Worm (Caenorhabditis elegans): Measurements from ENCODE around the gene ptc-1.

ptc-1 gene

DNA sequence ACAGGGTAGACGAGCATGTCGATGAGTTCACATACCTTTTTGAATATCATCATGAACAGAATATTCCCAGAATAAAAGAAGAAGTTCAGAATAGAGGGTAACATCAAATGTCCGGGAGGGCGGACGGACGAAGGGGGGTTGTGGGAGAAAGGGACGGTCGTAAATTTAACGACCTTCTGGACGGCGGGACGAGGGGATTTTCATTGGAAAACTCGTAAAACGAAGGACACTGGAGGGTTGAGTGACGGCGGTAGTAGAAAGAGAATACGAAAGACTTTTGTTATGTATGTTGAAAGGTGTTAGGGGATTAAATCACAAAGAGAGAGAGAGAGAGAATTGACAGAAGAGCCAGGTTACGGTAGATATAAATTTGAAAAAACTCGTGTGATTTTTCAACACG is 42.4 kb upstream of the ptc-1 start:
- no peak for TF ChIP-seq hlh-30 (tag; optimal IDR thresholded peaks at IDR 0.05; ENCODE audit: insufficient read depth)
- peak; percentile 7 for TF ChIP-seq rnt-1 (tag; optimal IDR thresholded peaks at IDR 0.05)

DNA sequence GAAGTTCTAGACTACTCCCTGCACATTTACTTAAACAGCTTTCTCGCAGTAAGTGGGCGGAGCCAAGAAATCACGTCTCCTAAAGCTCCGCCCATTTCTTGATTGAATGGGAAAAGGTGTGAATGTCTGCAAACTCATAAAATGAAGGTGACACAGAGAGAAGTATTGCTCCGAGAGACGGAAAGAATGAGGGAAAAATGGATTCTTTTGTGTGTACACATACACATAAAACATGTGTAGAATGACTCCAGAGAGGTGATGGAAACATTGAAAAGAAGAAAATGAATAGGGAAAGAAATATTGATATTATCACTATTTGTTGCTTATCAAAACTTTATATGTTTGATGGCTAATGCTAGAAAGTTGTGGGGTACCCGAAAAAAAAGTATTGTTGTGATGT is 41.5 kb upstream of the ptc-1 start:
- TF ChIP-seq K09A11.1 (tag; optimal IDR thresholded peaks at IDR 0.05; ENCODE audit: insufficient read depth) = no peak
- no peak for TF ChIP-seq npax-4 (tag; optimal IDR thresholded peaks at IDR 0.05)
- no peak for TF ChIP-seq mec-3 (tag; optimal IDR thresholded peaks at IDR 0.05; ENCODE audit: borderline replicate concordance)
- TF ChIP-seq hlh-15 (tag; optimal IDR thresholded peaks at IDR 0.05) = no peak
- TF ChIP-seq ceh-14 (tag; optimal IDR thresholded peaks at IDR 0.05) = peak; percentile 3
- TF ChIP-seq lim-6 (tag; optimal IDR thresholded peaks at IDR 0.05) = no peak

- no peak for TF ChIP-seq F13H6.1 (tag; optimal IDR thresholded peaks at IDR 0.05)
- no peak for TF ChIP-seq sdc-2 (tag; optimal IDR thresholded peaks at IDR 0.05)
- no peak for TF ChIP-seq eyg-1 (tag; optimal IDR thresholded peaks at IDR 0.05)
- TF ChIP-seq ttx-3 (tag; optimal IDR thresholded peaks at IDR 0.05) = no peak
- TF ChIP-seq elt-4 (tag; optimal IDR thresholded peaks at IDR 0.05) = no peak
- TF ChIP-seq ceh-19 (GFP tag; optimal IDR thresholded peaks at IDR 0.05) = no peak
- no peak for TF ChIP-seq T23F11.4 (GFP tag; optimal IDR thresholded peaks at IDR 0.05)
- no peak for TF ChIP-seq pha-2 (tag; optimal IDR thresholded peaks at IDR 0.05)
- no peak for TF ChIP-seq odd-2 (tag; optimal IDR thresholded peaks at IDR 0.05)
- no peak for TF ChIP-seq zip-5 (tag; optimal IDR thresholded peaks at IDR 0.05)
Measured at ce11 chrII:7853679-7854078, 39.3 kb upstream of the ptc-1 start, which contains the start of gene T09A5.5. Gene T09A5.5 (minus strand): TSS chrII:7853779.

ce11 chrII:7854942-7855341 is 38.1 kb upstream of the ptc-1 start, which contains the start of gene mdt-10:
Gene mdt-10 (minus strand): TSS chrII:7855042.
- TF ChIP-seq eyg-1 (tag; optimal IDR thresholded peaks at IDR 0.05) = no peak
- TF ChIP-seq gmeb-2 (tag; optimal IDR thresholded peaks at IDR 0.05) = no peak
- TF ChIP-seq lim-6 (tag; optimal IDR thresholded peaks at IDR 0.05) = no peak
- no peak for TF ChIP-seq dve-1 (tag; optimal IDR thresholded peaks at IDR 0.05)
- TF ChIP-seq sox-4 (tag; optimal IDR thresholded peaks at IDR 0.05) = no peak
- TF ChIP-seq F13H6.1 (tag; optimal IDR thresholded peaks at IDR 0.05) = no peak
- no peak for TF ChIP-seq nhr-11 (tag; optimal IDR thresholded peaks at IDR 0.05)
- TF ChIP-seq fkh-6 (tag; optimal IDR thresholded peaks at IDR 0.05) = no peak
- TF ChIP-seq tbx-2 (tag; optimal IDR thresholded peaks at IDR 0.05) = no peak
- no peak for TF ChIP-seq ref-2 (tag; optimal IDR thresholded peaks at IDR 0.05)
- TF ChIP-seq pat-9 (tag; optimal IDR thresholded peaks at IDR 0.05) = no peak
- TF ChIP-seq elt-2 (tag; optimal IDR thresholded peaks at IDR 0.05) = no peak
- no peak for TF ChIP-seq sdc-2 (tag; optimal IDR thresholded peaks at IDR 0.05)
- TF ChIP-seq rnt-1 (tag; optimal IDR thresholded peaks at IDR 0.05) = no peak
- TF ChIP-seq sox-2 (GFP tag; IDR thresholded peaks at IDR 0.05) = no peak
- no peak for TF ChIP-seq pag-3 (tag; optimal IDR thresholded peaks at IDR 0.05; ENCODE audit: borderline replicate concordance)
- no peak for TF ChIP-seq unc-42 (tag; optimal IDR thresholded peaks at IDR 0.05)
- no peak for TF ChIP-seq dmd-4 (tag; optimal IDR thresholded peaks at IDR 0.05; ENCODE audit: borderline replicate concordance)

DNA sequence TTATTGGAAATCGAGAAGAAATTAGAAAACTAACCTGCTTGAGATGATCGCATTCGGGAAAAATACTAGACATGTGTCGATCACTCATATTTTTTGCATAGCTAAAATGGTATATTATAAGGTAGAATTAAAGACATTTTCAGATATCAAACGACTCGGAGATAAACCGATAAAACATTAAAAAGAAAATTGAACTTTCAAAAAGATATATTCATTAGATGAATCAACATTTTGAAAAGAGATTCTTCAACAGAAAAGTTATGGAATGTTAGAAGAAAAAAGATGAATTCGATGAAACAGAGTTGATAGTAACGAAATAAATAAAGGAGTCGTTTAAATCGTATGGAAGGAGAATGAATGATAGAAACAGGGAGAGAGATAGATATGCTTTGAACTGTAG is 37.4 kb upstream of the ptc-1 start, which contains the start of gene mdmh-35:
Gene mdmh-35 (minus strand): TSS at position 101 of the 400 bp plus-strand sequence.
- TF ChIP-seq ceh-19 (GFP tag; optimal IDR thresholded peaks at IDR 0.05) = no peak
- TF ChIP-seq F13H6.1 (tag; optimal IDR thresholded peaks at IDR 0.05) = no peak
- TF ChIP-seq ahr-1 (tag; optimal IDR thresholded peaks at IDR 0.05) = no peak
- TF ChIP-seq che-1 (tag; optimal IDR thresholded peaks at IDR 0.05) = no peak
- TF ChIP-seq ceh-30 (tag; optimal IDR thresholded peaks at IDR 0.05) = no peak
- no peak for TF ChIP-seq ceh-2 (tag; optimal IDR thresholded peaks at IDR 0.05)
- no peak for TF ChIP-seq hlh-6 (tag; optimal IDR thresholded peaks at IDR 0.05)
- no peak for TF ChIP-seq sox-2 (GFP tag; IDR thresholded peaks at IDR 0.05)
- no peak for TF ChIP-seq ceh-14 (tag; optimal IDR thresholded peaks at IDR 0.05)
- no peak for TF ChIP-seq mec-3 (tag; optimal IDR thresholded peaks at IDR 0.05; ENCODE audit: borderline replicate concordance)
- TF ChIP-seq pros-1 (tag; optimal IDR thresholded peaks at IDR 0.05) = no peak
- no peak for TF ChIP-seq pat-9 (tag; optimal IDR thresholded peaks at IDR 0.05)
- TF ChIP-seq hlh-8 (tag; optimal IDR thresholded peaks at IDR 0.05) = no peak
- TF ChIP-seq madf-2 (tag; optimal IDR thresholded peaks at IDR 0.05) = no peak
- TF ChIP-seq fkh-6 (tag; optimal IDR thresholded peaks at IDR 0.05) = no peak
- no peak for TF ChIP-seq ceh-31 (tag; optimal IDR thresholded peaks at IDR 0.05)
